Fruit fly (Drosophila melanogaster): ENCODE results near the gene CG11858.

DNA sequence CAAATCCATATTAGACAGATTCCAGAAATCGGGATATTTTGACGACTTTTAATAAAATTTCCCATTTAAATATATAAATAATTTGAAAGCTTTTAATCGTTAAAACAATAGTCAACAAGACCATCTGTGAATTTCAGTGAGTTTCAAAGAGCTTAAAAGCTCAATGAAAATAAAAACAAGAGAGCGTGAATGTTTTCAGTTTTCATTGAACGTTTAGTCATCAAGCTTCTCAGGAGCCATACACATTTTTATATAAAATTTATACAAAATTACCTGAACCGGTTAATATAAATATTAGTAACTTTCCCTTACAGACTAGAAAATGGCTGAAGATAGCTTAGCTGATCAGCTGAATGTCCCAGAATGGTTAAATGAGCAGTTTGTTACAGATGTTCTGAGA lies 39.7 kb downstream of the CG11858 start, which contains the start of gene CG31370:
- TF ChIP-seq CG9705 (GFP tag; optimal IDR thresholded peaks at IDR 0.05): no peak
- TF ChIP-seq Hr78 (GFP tag; optimal IDR thresholded peaks at IDR 0.05): no peak
- TF ChIP-seq CrebA (GFP tag; optimal IDR thresholded peaks at IDR 0.05; ENCODE audit: borderline replicate concordance): no peak
- TF ChIP-seq Mio (GFP tag; optimal IDR thresholded peaks at IDR 0.05): no peak
- TF ChIP-seq Myc (optimal IDR thresholded peaks at IDR 0.05): no peak
